Worm (Caenorhabditis elegans) whole organism, mixed stage, embryonic: ENCODE results near the gene atf-6.

ENCODE experiments used
- M03D4.4 ChIP-seq: sonication (generic microtip); optimal IDR thresholded peaks from 2 replicates; lab custom pipeline; 2017; ENCODE audit warnings: mild to moderate bottlenecking, missing genetic modification characterization, missing compliant biosample characterization
- ces-1 ChIP-seq: fragments of 150-350 bp; optimal IDR thresholded peaks from 2 replicates; lab custom pipeline; 2014; ENCODE audit warnings: missing biosample characterization, missing genetic modification reagents, missing genetic modification characterization
- elt-3 ChIP-seq: fragments of 150-350 bp; optimal IDR thresholded peaks from 2 replicates; lab custom pipeline; 2014; ENCODE audit warnings: missing biosample characterization, missing genetic modification characterization
- lin-13 ChIP-seq: fragments of 150-350 bp; optimal IDR thresholded peaks from 2 replicates; lab custom pipeline; 2014; ENCODE audit warnings: missing biosample characterization, missing genetic modification characterization
- mep-1 ChIP-seq: fragments of 150-350 bp; optimal IDR thresholded peaks from 2 replicates; lab custom pipeline; 2017; ENCODE audit warnings: missing biosample characterization, missing genetic modification reagents, missing genetic modification characterization, inconsistent platforms
- nhr-237 ChIP-seq: fragments of 150-350 bp; optimal IDR thresholded peaks from 2 replicates; lab custom pipeline; 2014; ENCODE audit warnings: missing biosample characterization, missing genetic modification characterization
- nhr-76 ChIP-seq: sonication (generic microtip); optimal IDR thresholded peaks from 2 replicates; lab custom pipeline; 2017; ENCODE audit warnings: missing biosample characterization, missing genetic modification characterization
- unc-120 ChIP-seq: sonication (generic microtip); optimal IDR thresholded peaks from 2 replicates; lab custom pipeline; 2017; ENCODE audit warnings: missing genetic modification characterization, missing compliant biosample characterization; ENCODE audit not compliant: poor library complexity, severe bottlenecking
- unc-62 ChIP-seq: fragments of 150-350 bp; optimal IDR thresholded peaks from 2 replicates; lab custom pipeline; 2014; ENCODE audit warnings: missing biosample characterization, missing genetic modification reagents, missing genetic modification characterization

- no peak for TF ChIP-seq M03D4.4 (tag; lab: Kevin White, UChicago)
- no peak for TF ChIP-seq nhr-237 (tag; lab: Kevin White, UChicago)
- TF ChIP-seq unc-62 (GFP tag; lab: Kevin White, UChicago), result no peak
- no peak for TF ChIP-seq mep-1 (tag; lab: Kevin White, UChicago)
- TF ChIP-seq nhr-76, result no peak
- TF ChIP-seq ces-1, result no peak
- no peak for TF ChIP-seq elt-3 (tag; lab: Kevin White, UChicago)
- TF ChIP-seq unc-120 (tag; lab: Kevin White, UChicago), result no peak
- no peak for TF ChIP-seq lin-13
Measured at ce11 chrX:12511384-12512007, 30.7 kb downstream of the atf-6 start.
